Fruit fly (Drosophila melanogaster) whole organism, embryonic: ENCODE measurements around the gene Dnaaf4.

Experiments
- BEAF-32 ChIP-seq: fragments of 200-800 bp; sonication (Bioruptor generic); optimal IDR thresholded peaks from 3 replicates; lab custom pipeline; 2017; ENCODE audit warnings: missing biosample characterization, missing genetic modification characterization, mild to moderate bottlenecking, moderate library complexity, missing genetic modification reagents
- Bteb2 ChIP-seq: fragments of 200-800 bp; sonication (Bioruptor generic); optimal IDR thresholded peaks from 2 replicates; lab custom pipeline; 2016; ENCODE audit warnings: missing biosample characterization, missing genetic modification characterization
- CG10543 ChIP-seq: fragments of 200-800 bp; sonication (Bioruptor generic); optimal IDR thresholded peaks from 3 replicates; lab custom pipeline; 2017; ENCODE audit warnings: missing biosample characterization, mild to moderate bottlenecking, missing genetic modification characterization, moderate library complexity
- CG11695 ChIP-seq: fragments of 200-800 bp; sonication (Bioruptor generic); IDR thresholded peaks from 3 replicates; pipeline ENCODE4 v1.3.6; 2022; ENCODE audit warnings: missing biosample characterization, missing genetic modification characterization
- CG12659 ChIP-seq: fragments of 200-800 bp; sonication (Bioruptor generic); optimal IDR thresholded peaks from 3 replicates; lab custom pipeline; 2017; ENCODE audit warnings: mild to moderate bottlenecking, missing biosample characterization, missing genetic modification reagents, missing genetic modification characterization
- CG13424 ChIP-seq: fragments of 200-800 bp; sonication (Bioruptor generic); optimal IDR thresholded peaks from 2 replicates; lab custom pipeline; 2019; ENCODE audit warnings: missing biosample characterization, mild to moderate bottlenecking, missing genetic modification characterization, moderate library complexity
- CG15514 ChIP-seq: fragments of 200-800 bp; sonication (Bioruptor generic); optimal IDR thresholded peaks from 3 replicates; lab custom pipeline; 2017; ENCODE audit warnings: missing biosample characterization, missing genetic modification characterization, mild to moderate bottlenecking, moderate library complexity, missing genetic modification reagents
- CG1602 ChIP-seq: fragments of 200-800 bp; sonication (Bioruptor generic); optimal IDR thresholded peaks from 3 replicates; lab custom pipeline; 2016; ENCODE audit warnings: missing biosample characterization, missing genetic modification characterization
- CG17328 ChIP-seq: fragments of 200-800 bp; sonication (Bioruptor generic); IDR thresholded peaks from 2 replicates; pipeline ENCODE4 v1.3.6; 2022; ENCODE audit warnings: missing biosample characterization, missing genetic modification characterization
- CG18011 ChIP-seq: fragments of 200-800 bp; sonication (Bioruptor generic); optimal IDR thresholded peaks from 2 replicates; lab custom pipeline; 2017; ENCODE audit warnings: missing biosample characterization, missing genetic modification characterization, mild to moderate bottlenecking, moderate library complexity, missing genotype
- CG18599 ChIP-seq: fragments of 200-800 bp; sonication (Bioruptor generic); optimal IDR thresholded peaks from 3 replicates; lab custom pipeline; 2017; ENCODE audit warnings: missing biosample characterization, missing genetic modification characterization, mild to moderate bottlenecking, moderate library complexity, missing genetic modification reagents
- CG2116 ChIP-seq: fragments of 200-800 bp; sonication (Bioruptor generic); optimal IDR thresholded peaks from 3 replicates; lab custom pipeline; 2018; ENCODE audit warnings: missing biosample characterization, mild to moderate bottlenecking, missing genetic modification characterization
- CG4617 ChIP-seq: fragments of 200-800 bp; sonication (Bioruptor generic); optimal IDR thresholded peaks from 3 replicates; lab custom pipeline; 2016; ENCODE audit warnings: missing biosample characterization, missing genetic modification characterization, borderline replicate concordance
- CG5180 ChIP-seq: fragments of 200-800 bp; sonication (Bioruptor generic); optimal IDR thresholded peaks from 3 replicates; lab custom pipeline; 2017; ENCODE audit warnings: missing biosample characterization, missing genetic modification characterization, mild to moderate bottlenecking, moderate library complexity, missing genetic modification reagents
- CG5953 ChIP-seq: fragments of 200-800 bp; sonication (Bioruptor generic); IDR thresholded peaks from 2 replicates; pipeline ENCODE4 v1.3.6; 2022; ENCODE audit warnings: missing biosample characterization, missing genetic modification characterization
- CG6254 ChIP-seq: fragments of 200-800 bp; sonication (Bioruptor generic); optimal IDR thresholded peaks from 3 replicates; lab custom pipeline; 2017; ENCODE audit warnings: mild to moderate bottlenecking, missing biosample characterization, missing genetic modification reagents, missing genetic modification characterization
- CG7963 ChIP-seq: fragments of 200-800 bp; sonication (Bioruptor generic); IDR thresholded peaks from 3 replicates; pipeline ENCODE4 v1.3.6; 2022; ENCODE audit warnings: missing biosample characterization, missing genetic modification characterization; ENCODE audit not compliant: partially characterized antibody
- CG8359 ChIP-seq: fragments of 200-800 bp; sonication (Bioruptor generic); optimal IDR thresholded peaks from 2 replicates; lab custom pipeline; 2017; ENCODE audit warnings: missing biosample characterization, mild to moderate bottlenecking, missing genetic modification characterization, borderline replicate concordance
- D19A ChIP-seq: fragments of 200-800 bp; optimal IDR thresholded peaks from 3 replicates; lab custom pipeline; 2019; ENCODE audit warnings: missing biosample characterization, mild to moderate bottlenecking, missing genetic modification characterization, moderate library complexity
- Dad ChIP-seq: fragments of 200-800 bp; sonication (Bioruptor generic); optimal IDR thresholded peaks from 3 replicates; lab custom pipeline; 2016; ENCODE audit warnings: missing biosample characterization, missing genetic modification characterization
- Dek ChIP-seq: fragments of 200-800 bp; sonication (Bioruptor generic); optimal IDR thresholded peaks from 3 replicates; lab custom pipeline; 2019; ENCODE audit warnings: missing biosample characterization, mild to moderate bottlenecking, missing genetic modification characterization, moderate library complexity
- Dip3 ChIP-seq: fragments of 200-800 bp; sonication (Bioruptor generic); optimal IDR thresholded peaks from 3 replicates; lab custom pipeline; 2016; ENCODE audit warnings: missing biosample characterization, missing genetic modification characterization
- Drgx ChIP-seq: fragments of 200-800 bp; sonication (Bioruptor generic); IDR thresholded peaks from 2 replicates; pipeline ENCODE4 v1.3.6; 2022; ENCODE audit warnings: missing biosample characterization, missing genetic modification characterization
- Fer3 ChIP-seq: fragments of 200-800 bp; sonication (Bioruptor generic); optimal IDR thresholded peaks from 2 replicates; lab custom pipeline; 2018; ENCODE audit warnings: missing biosample characterization, mild to moderate bottlenecking, missing genetic modification characterization, moderate library complexity
- HLH3B ChIP-seq: fragments of 200-800 bp; sonication (Bioruptor generic); IDR thresholded peaks from 2 replicates; pipeline ENCODE4 v1.3.6; 2022; ENCODE audit warnings: missing biosample characterization, missing genetic modification characterization
- Kr ChIP-seq: fragments of 200-800 bp; sonication (Bioruptor generic); optimal IDR thresholded peaks from 2 replicates; lab custom pipeline; 2017; ENCODE audit warnings: missing biosample characterization, mild to moderate bottlenecking, missing genetic modification characterization
- NfI ChIP-seq: fragments of 200-800 bp; sonication (Bioruptor generic); optimal IDR thresholded peaks from 3 replicates; lab custom pipeline; 2018; ENCODE audit warnings: missing biosample characterization, mild to moderate bottlenecking, missing genetic modification characterization, moderate library complexity
- Ravus ChIP-seq: fragments of 200-800 bp; sonication (Bioruptor generic); IDR thresholded peaks from 2 replicates; pipeline ENCODE4 v1.3.6; 2022; ENCODE audit warnings: missing biosample characterization, missing genetic modification characterization
- Rfx ChIP-seq: fragments of 200-800 bp; sonication (Bioruptor generic); IDR thresholded peaks from 2 replicates; pipeline ENCODE4 v1.3.6; 2022; ENCODE audit warnings: missing biosample characterization, missing genetic modification characterization
- Trl ChIP-seq, 3 experiments: fragments of >200 bp in 2 of 3; fragments of 200-800 bp in 1 of 3; sonication (Bioruptor generic) in 1 of 3; optimal IDR thresholded peaks; 2 replicates in 1 of 3; 3 replicates in 2 of 3; lab custom pipeline; 2016 to 2017; ENCODE audit warnings: missing biosample characterization in 1 of 3, missing genetic modification characterization in 1 of 3
- bab2 ChIP-seq: fragments of 200-800 bp; sonication (Bioruptor generic); optimal IDR thresholded peaks from 2 replicates; lab custom pipeline; 2016; ENCODE audit warnings: missing biosample characterization, missing genetic modification characterization
- bigmax ChIP-seq: fragments of 200-800 bp; sonication (Bioruptor generic); optimal IDR thresholded peaks from 2 replicates; lab custom pipeline; 2018; ENCODE audit warnings: missing biosample characterization, mild to moderate bottlenecking, missing genetic modification characterization
- chif ChIP-seq, 2 experiments: fragments of 200-800 bp; sonication (Bioruptor generic); optimal IDR thresholded peaks; 3 replicates each; lab custom pipeline; 2016; ENCODE audit warnings: missing biosample characterization in 2 of 2, missing genetic modification characterization in 2 of 2
- chm ChIP-seq: fragments of 200-800 bp; sonication (Bioruptor generic); IDR thresholded peaks from 2 replicates; pipeline ENCODE4 v1.3.6; 2022; ENCODE audit warnings: missing biosample characterization, missing genetic modification characterization
- da ChIP-seq: fragments of 200-800 bp; sonication (Bioruptor generic); optimal IDR thresholded peaks from 2 replicates; lab custom pipeline; 2016; ENCODE audit warnings: missing biosample characterization, missing genetic modification characterization
- gce ChIP-seq: fragments of 200-800 bp; sonication (Bioruptor generic); IDR thresholded peaks from 3 replicates; pipeline ENCODE4 v1.3.6; 2022; ENCODE audit warnings: missing biosample characterization, missing genetic modification characterization
- gsb-n ChIP-seq: fragments of 200-800 bp; sonication (Bioruptor generic); optimal IDR thresholded peaks from 3 replicates; lab custom pipeline; 2018; ENCODE audit warnings: missing biosample characterization, mild to moderate bottlenecking, missing genetic modification characterization
- ind ChIP-seq: fragments of 200-800 bp; sonication (Bioruptor generic); optimal IDR thresholded peaks from 3 replicates; lab custom pipeline; 2016; ENCODE audit warnings: missing biosample characterization, missing genetic modification characterization
- insv ChIP-seq, 2 experiments: fragments of 200-800 bp; sonication (Bioruptor generic); optimal IDR thresholded peaks; 3 replicates each; lab custom pipeline; 2016 to 2018; ENCODE audit warnings: missing biosample characterization in 2 of 2, missing genetic modification characterization in 2 of 2
- lilli ChIP-seq: fragments of 200-800 bp; sonication (Bioruptor generic); optimal IDR thresholded peaks from 3 replicates; lab custom pipeline; 2016; ENCODE audit warnings: missing biosample characterization, missing genetic modification characterization
- lmd ChIP-seq: fragments of 200-800 bp; sonication (Bioruptor generic); IDR thresholded peaks from 2 replicates; pipeline ENCODE4 v1.3.6; 2022; ENCODE audit warnings: missing biosample characterization, missing genetic modification characterization
- otp ChIP-seq: fragments of 200-800 bp; sonication (Bioruptor generic); IDR thresholded peaks from 3 replicates; pipeline ENCODE4, ENCODE4 v1.3.6; 2022; ENCODE audit warnings: missing biosample characterization, missing genetic modification characterization
- peb ChIP-seq: fragments of 200-800 bp; sonication (Bioruptor generic); IDR thresholded peaks from 2 replicates; pipeline ENCODE4 v1.3.6; 2022; ENCODE audit warnings: missing biosample characterization, missing genetic modification characterization
- repo ChIP-seq: fragments of 200-800 bp; sonication (Bioruptor generic); optimal IDR thresholded peaks from 2 replicates; lab custom pipeline; 2016; ENCODE audit warnings: missing biosample characterization, missing genetic modification characterization
- sc ChIP-seq, 3 experiments: fragments of >200 bp in 2 of 3; fragments of 200-800 bp in 1 of 3; sonication (Bioruptor generic) in 1 of 3; optimal IDR thresholded peaks; 2 replicates in 2 of 3; 3 replicates in 1 of 3; lab custom pipeline; 2017; ENCODE audit warnings: mild to moderate bottlenecking in 1 of 3, missing biosample characterization in 1 of 3, missing genetic modification characterization in 1 of 3, missing genetic modification reagents in 1 of 3
- sim ChIP-seq: fragments of 200-800 bp; sonication (Bioruptor generic); IDR thresholded peaks from 2 replicates; pipeline ENCODE4 v1.3.6; 2022; ENCODE audit warnings: missing biosample characterization, missing genetic modification characterization
- stwl ChIP-seq: fragments of 200-800 bp; sonication (Bioruptor generic); optimal IDR thresholded peaks from 3 replicates; lab custom pipeline; 2018; ENCODE audit warnings: missing biosample characterization, mild to moderate bottlenecking, missing genetic modification characterization, moderate library complexity
- usp ChIP-seq: fragments of >200 bp; optimal IDR thresholded peaks from 2 replicates; lab custom pipeline; 2017; ENCODE audit warnings: missing biosample characterization, missing genetic modification characterization
- zf30C ChIP-seq: fragments of 200-800 bp; sonication (Bioruptor generic); optimal IDR thresholded peaks from 3 replicates; lab custom pipeline; 2018; ENCODE audit warnings: missing biosample characterization, mild to moderate bottlenecking, missing genetic modification characterization

Dnaaf4 gene

dm6 chr2L:11123499-11123898 is 2.0 kb upstream of the Dnaaf4 start, which contains the start of the genes Csl4 and Nup160 (continued):
- no peak for TF ChIP-seq sc (optimal IDR thresholded peaks at IDR 0.05; lab: Kevin White, UChicago)
- TF ChIP-seq sc (GFP tag; optimal IDR thresholded peaks at IDR 0.05; lab: Kevin White, UChicago): peak; percentile 49
- peak; percentile 73 for TF ChIP-seq da (GFP tag; lab: Kevin White, UChicago)
- TF ChIP-seq sim: peak; percentile 9; the same call in 1 of the 2 replicates
- peak; percentile 68 for TF ChIP-seq CG11695
- TF ChIP-seq bab2 (GFP tag; lab: Kevin White, UChicago): peak; percentile 88
- TF ChIP-seq D19A (tag; lab: Kevin White, UChicago): no peak
- TF ChIP-seq CG2116 (GFP tag; lab: Kevin White, UChicago): peak; percentile 74
- TF ChIP-seq Kr (GFP tag; lab: Kevin White, UChicago): no peak
- TF ChIP-seq gce: no peak
- TF ChIP-seq CG12659: peak; percentile 75
- TF ChIP-seq BEAF-32 (GFP tag; lab: Kevin White, UChicago): peak; percentile 44
- peak; percentile 71 for TF ChIP-seq Drgx (GFP tag; lab: Robert Waterston, UW)
- peak; percentile 43 for TF ChIP-seq Dek (tag; lab: Kevin White, UChicago)
- 0 out of 2 replicates have a peak, but pooled peaks have one; percentile 15 for TF ChIP-seq CG5953 (GFP tag; lab: Robert Waterston, UW)
- no peak for TF ChIP-seq CG5180 (GFP tag; lab: Kevin White, UChicago)
- TF ChIP-seq Trl (optimal IDR thresholded peaks at IDR 0.05; lab: Kevin White, UChicago): no peak
- TF ChIP-seq Trl (GFP tag; optimal IDR thresholded peaks at IDR 0.05; lab: Kevin White, UChicago): peak; percentile 91
- TF ChIP-seq zf30C (GFP tag; lab: Kevin White, UChicago): no peak
- peak; percentile 77 for TF ChIP-seq CG13424 (tag; lab: Kevin White, UChicago)
- peak; percentile 65 for TF ChIP-seq NfI (GFP tag; lab: Kevin White, UChicago)
- peak; percentile 83 for TF ChIP-seq CG4617 (GFP tag; lab: Kevin White, UChicago)
- TF ChIP-seq CG18599 (GFP tag; lab: Kevin White, UChicago): peak; percentile 76
- TF ChIP-seq otp (GFP tag; lab: Robert Waterston, UW): 0 out of 3 replicates have a peak, but pooled peaks have one; percentile 62
- peak; percentile 39 for TF ChIP-seq CG6254 (GFP tag; lab: Kevin White, UChicago)
- peak; percentile 30 for TF ChIP-seq repo (GFP tag; lab: Kevin White, UChicago)
- peak; percentile 66 for TF ChIP-seq CG15514 (GFP tag; lab: Kevin White, UChicago)
- TF ChIP-seq Dad (GFP tag; lab: Kevin White, UChicago): peak; percentile 79
- TF ChIP-seq ind (GFP tag; lab: Kevin White, UChicago): peak; percentile 81
- TF ChIP-seq insv (GFP tag; optimal IDR thresholded peaks at IDR 0.05; lab: Kevin White, UChicago): peak in 1 of 2 experiments; percentile 19
- no peak for TF ChIP-seq bigmax (GFP tag; lab: Kevin White, UChicago)
- TF ChIP-seq stwl: peak; percentile 79
- no peak for TF ChIP-seq CG8359 (GFP tag; lab: Kevin White, UChicago)
- peak; percentile 16 for TF ChIP-seq Ravus (GFP tag; lab: Robert Waterston, UW)
- peak; percentile 65 for TF ChIP-seq CG18011 (GFP tag; lab: Kevin White, UChicago)
- peak; percentile 74 for TF ChIP-seq HLH3B
- peak; percentile 69 for TF ChIP-seq Fer3
- TF ChIP-seq lmd (GFP tag; lab: Robert Waterston, UW): peak; percentile 70
- no peak; the same call in 1 of the 2 replicates for TF ChIP-seq peb
- TF ChIP-seq gsb-n (tag; lab: Kevin White, UChicago): no peak
- TF ChIP-seq Dip3 (GFP tag; lab: Kevin White, UChicago): peak; percentile 84
- TF ChIP-seq CG1602: peak; percentile 74
- peak; percentile 78 for TF ChIP-seq CG17328 (GFP tag; lab: Robert Waterston, UW)
- peak; percentile 88 for TF ChIP-seq Bteb2 (GFP tag; lab: Kevin White, UChicago)
- TF ChIP-seq CG10543: peak; percentile 36
- peak; percentile 92 for TF ChIP-seq lilli (GFP tag; lab: Kevin White, UChicago)
- TF ChIP-seq chm (GFP tag; lab: Robert Waterston, UW): 0 out of 2 replicates have a peak, but pooled peaks have one; percentile 25
- TF ChIP-seq CG7963: no peak
- TF ChIP-seq chif (GFP tag; optimal IDR thresholded peaks at IDR 0.05; lab: Kevin White, UChicago): peak; percentile 78 to 79
- TF ChIP-seq Rfx (GFP tag; lab: Robert Waterston, UW): peak; percentile 88
- no peak for TF ChIP-seq usp (GFP tag; lab: Kevin White, UChicago)
